Fruit fly (Drosophila melanogaster) whole organism, embryonic: Measurements from ENCODE around the gene AstA-R1.

Experiments used
- Ada2b ChIP-seq: fragments of 200-800 bp; sonication (Bioruptor generic); IDR thresholded peaks from 2 replicates; pipeline ENCODE4 v1.3.6; 2022; ENCODE audit warnings: missing biosample characterization, missing genetic modification characterization
- Adf1 ChIP-seq: fragments of 200-800 bp; sonication (Bioruptor generic); IDR thresholded peaks from 2 replicates; pipeline ENCODE4 v1.3.6; 2022; ENCODE audit warnings: missing biosample characterization, missing genetic modification characterization
- Aef1 ChIP-seq: fragments of 200-800 bp; sonication (Bioruptor generic); IDR thresholded peaks from 3 replicates; pipeline ENCODE4 v1.3.6; 2022; ENCODE audit warnings: missing biosample characterization, missing genetic modification characterization
- Atf3 ChIP-seq: fragments of 200-800 bp; sonication (Bioruptor generic); optimal IDR thresholded peaks from 3 replicates; lab custom pipeline; 2016; ENCODE audit warnings: missing biosample characterization, missing genetic modification characterization
- CG15269 ChIP-seq: fragments of 200-800 bp; sonication (Bioruptor generic); optimal IDR thresholded peaks from 2 replicates; lab custom pipeline; 2018; ENCODE audit warnings: missing biosample characterization, mild to moderate bottlenecking, missing genetic modification characterization, moderate library complexity
- CG2712 ChIP-seq: fragments of 200-800 bp; optimal IDR thresholded peaks from 3 replicates; lab custom pipeline; 2019; ENCODE audit warnings: missing biosample characterization, mild to moderate bottlenecking, missing genetic modification characterization, moderate library complexity
- CG2889 ChIP-seq: fragments of 200-800 bp; sonication (Bioruptor generic); IDR thresholded peaks from 3 replicates; pipeline ENCODE4 v1.3.6; 2022; ENCODE audit warnings: missing biosample characterization, missing genetic modification characterization
- CG3065 ChIP-seq: fragments of 200-800 bp; sonication (Bioruptor generic); optimal IDR thresholded peaks from 2 replicates; lab custom pipeline; 2016; ENCODE audit warnings: missing biosample characterization, missing genetic modification characterization
- CG34376 ChIP-seq: fragments of 200-800 bp; sonication (Bioruptor generic); optimal IDR thresholded peaks from 2 replicates; lab custom pipeline; 2018; ENCODE audit warnings: missing biosample characterization, mild to moderate bottlenecking, missing genetic modification characterization
- CG4328 ChIP-seq: fragments of 200-800 bp; sonication (Bioruptor generic); optimal IDR thresholded peaks from 3 replicates; lab custom pipeline; 2017; ENCODE audit warnings: missing biosample characterization, missing genetic modification reagents, missing genetic modification characterization
- D ChIP-seq, 2 experiments: fragments of 200-800 bp in 1 of 2; fragments of >200 bp in 1 of 2; sonication (Bioruptor generic) in 1 of 2; optimal IDR thresholded peaks; 2 replicates in 1 of 2; 3 replicates in 1 of 2; lab custom pipeline; 2017; ENCODE audit warnings: mild to moderate bottlenecking in 1 of 2, missing biosample characterization in 1 of 2, missing genetic modification characterization in 1 of 2, missing genetic modification reagents in 1 of 2
- D19A ChIP-seq: fragments of 200-800 bp; optimal IDR thresholded peaks from 3 replicates; lab custom pipeline; 2019; ENCODE audit warnings: missing biosample characterization, mild to moderate bottlenecking, missing genetic modification characterization, moderate library complexity
- Doc2 ChIP-seq: fragments of 200-800 bp; sonication (Bioruptor generic); IDR thresholded peaks from 2 replicates; pipeline ENCODE4 v1.3.6; 2022; ENCODE audit warnings: missing biosample characterization, missing genetic modification characterization
- Dp ChIP-seq: fragments of 200-800 bp; sonication (Bioruptor generic); optimal IDR thresholded peaks from 2 replicates; lab custom pipeline; 2018; ENCODE audit warnings: missing biosample characterization, mild to moderate bottlenecking, missing genetic modification characterization, moderate library complexity
- E2f2 ChIP-seq: fragments of 200-800 bp; sonication (Bioruptor generic); IDR thresholded peaks from 2 replicates; pipeline ENCODE4 v1.3.6; 2022; ENCODE audit warnings: missing biosample characterization, missing genetic modification characterization
- Fer2 ChIP-seq: fragments of 200-800 bp; sonication (Bioruptor generic); optimal IDR thresholded peaks from 2 replicates; lab custom pipeline; 2018; ENCODE audit warnings: missing biosample characterization, mild to moderate bottlenecking, missing genetic modification characterization, moderate library complexity
- Fer3 ChIP-seq: fragments of 200-800 bp; sonication (Bioruptor generic); optimal IDR thresholded peaks from 2 replicates; lab custom pipeline; 2018; ENCODE audit warnings: missing biosample characterization, mild to moderate bottlenecking, missing genetic modification characterization, moderate library complexity
- GATAe ChIP-seq: fragments of 200-800 bp; sonication (Bioruptor generic); conservative IDR thresholded peaks from 2 replicates; pipeline ENCODE4 v1.3.6; 2022; ENCODE audit warnings: missing biosample characterization, missing genetic modification characterization
- H2.0 ChIP-seq: fragments of 200-800 bp; sonication (Bioruptor generic); IDR thresholded peaks from 2 replicates; pipeline ENCODE4 v1.3.6; 2022; ENCODE audit warnings: missing biosample characterization, missing genetic modification characterization
- HmgD ChIP-seq: fragments of 200-800 bp; sonication (Bioruptor generic); optimal IDR thresholded peaks from 3 replicates; lab custom pipeline; 2016; ENCODE audit warnings: missing biosample characterization, missing genetic modification characterization
- Hmr ChIP-seq: fragments of 200-800 bp; sonication (Bioruptor generic); optimal IDR thresholded peaks from 3 replicates; lab custom pipeline; 2017; ENCODE audit warnings: mild to moderate bottlenecking, missing biosample characterization, missing genetic modification reagents, missing genetic modification characterization
- Hsf ChIP-seq: fragments of 200-800 bp; sonication (Bioruptor generic); optimal IDR thresholded peaks from 3 replicates; lab custom pipeline; 2016; ENCODE audit warnings: missing biosample characterization, missing genetic modification characterization
- Med ChIP-seq: fragments of 200-800 bp; sonication (Bioruptor generic); peaks from one replicate; lab custom pipeline; 2016; ENCODE audit warnings: missing biosample characterization, missing genetic modification characterization, mild to moderate bottlenecking, inconsistent platforms, moderate library complexity
- Meics ChIP-seq: fragments of 200-800 bp; sonication (Bioruptor generic); optimal IDR thresholded peaks from 2 replicates; lab custom pipeline; 2017; ENCODE audit warnings: missing biosample characterization, mild to moderate bottlenecking, missing genetic modification characterization
- NFAT ChIP-seq: fragments of 200-800 bp; sonication (Bioruptor generic); IDR thresholded peaks from 2 replicates; pipeline ENCODE4 v1.3.6; 2022; ENCODE audit warnings: missing biosample characterization, missing genetic modification characterization
- Nf-YB ChIP-seq: fragments of 200-800 bp; sonication (Bioruptor generic); optimal IDR thresholded peaks from 3 replicates; lab custom pipeline; 2019; ENCODE audit warnings: missing biosample characterization, mild to moderate bottlenecking, missing genetic modification characterization, moderate library complexity
- Sry-δ ChIP-seq: fragments of 200-800 bp; sonication (Bioruptor generic); optimal IDR thresholded peaks from 2 replicates; lab custom pipeline; 2016; ENCODE audit warnings: missing biosample characterization, missing genetic modification characterization
- bbx ChIP-seq: fragments of 200-800 bp; sonication (Bioruptor generic); IDR thresholded peaks from 2 replicates; pipeline ENCODE4 v1.3.6; 2022; ENCODE audit warnings: missing biosample characterization, missing genetic modification characterization; ENCODE audit not compliant: partially characterized antibody
- chinmo ChIP-seq: fragments of 200-800 bp; sonication (Bioruptor generic); IDR thresholded peaks from 4 replicates; pipeline ENCODE4 v1.3.6; 2022; ENCODE audit warnings: missing biosample characterization, missing genetic modification characterization; ENCODE audit not compliant: partially characterized antibody
- danr ChIP-seq: fragments of 200-800 bp; sonication (Bioruptor generic); IDR thresholded peaks from 2 replicates; pipeline ENCODE4 v1.3.6; 2022; ENCODE audit warnings: missing biosample characterization, missing genetic modification characterization
- dati ChIP-seq: fragments of 200-800 bp; sonication (Bioruptor generic); IDR thresholded peaks from 2 replicates; pipeline ENCODE4 v1.3.6; 2022; ENCODE audit warnings: missing biosample characterization, missing genetic modification characterization
- gro ChIP-seq: fragments of 200-800 bp; sonication (Bioruptor generic); optimal IDR thresholded peaks from 2 replicates; lab custom pipeline; 2016; ENCODE audit warnings: missing biosample characterization, missing genetic modification characterization
- hth ChIP-seq: fragments of >200 bp; optimal IDR thresholded peaks from 2 replicates; lab custom pipeline; 2017; ENCODE audit warnings: inconsistent platforms
- jigr1 ChIP-seq: fragments of 200-800 bp; sonication (Bioruptor generic); IDR thresholded peaks from 3 replicates; pipeline ENCODE4 v1.3.6; 2022; ENCODE audit warnings: missing biosample characterization, missing genetic modification characterization
- kay ChIP-seq: fragments of 200-800 bp; sonication (Bioruptor generic); optimal IDR thresholded peaks from 2 replicates; lab custom pipeline; 2016; ENCODE audit warnings: missing biosample characterization, missing genetic modification characterization
- lab ChIP-seq: fragments of 200-800 bp; sonication (Bioruptor generic); optimal IDR thresholded peaks from 3 replicates; lab custom pipeline; 2017; ENCODE audit warnings: missing biosample characterization, missing genetic modification characterization, mild to moderate bottlenecking, moderate library complexity, missing genetic modification reagents
- mam ChIP-seq: fragments of 200-800 bp; sonication (Bioruptor generic); optimal IDR thresholded peaks from 3 replicates; lab custom pipeline; 2016; ENCODE audit warnings: missing biosample characterization, missing genetic modification characterization
- mld ChIP-seq: fragments of 200-800 bp; sonication (Bioruptor generic); IDR thresholded peaks from 3 replicates; pipeline ENCODE4 v1.3.6; 2022; ENCODE audit warnings: missing biosample characterization, missing genetic modification characterization; ENCODE audit not compliant: partially characterized antibody
- nom ChIP-seq: fragments of 200-800 bp; sonication (Bioruptor generic); optimal IDR thresholded peaks from 2 replicates; lab custom pipeline; 2017; ENCODE audit warnings: missing biosample characterization, missing genetic modification characterization, mild to moderate bottlenecking, moderate library complexity, missing genetic modification reagents
- pfk ChIP-seq: fragments of 200-800 bp; sonication (Bioruptor generic); optimal IDR thresholded peaks from 2 replicates; lab custom pipeline; 2018; ENCODE audit warnings: missing biosample characterization, mild to moderate bottlenecking, missing genetic modification characterization, moderate library complexity
- prd ChIP-seq, 3 experiments: fragments of >200 bp in 2 of 3; fragments of 200-800 bp in 1 of 3; sonication (Bioruptor generic) in 1 of 3; optimal IDR thresholded peaks in 2 of 3; IDR thresholded peaks in 1 of 3; 2 replicates in 2 of 3; 3 replicates in 1 of 3; pipeline versions ENCODE4 v1.3.6 to Lab custom; 2017 to 2022; ENCODE audit warnings: missing biosample characterization in 1 of 3, missing genetic modification characterization in 1 of 3
- rib ChIP-seq: fragments of 200-800 bp; sonication (Bioruptor generic); IDR thresholded peaks from 2 replicates; pipeline ENCODE4 v1.3.6; 2022; ENCODE audit warnings: missing biosample characterization, missing genetic modification characterization
- sc ChIP-seq, 3 experiments: fragments of >200 bp in 2 of 3; fragments of 200-800 bp in 1 of 3; sonication (Bioruptor generic) in 1 of 3; optimal IDR thresholded peaks; 2 replicates in 2 of 3; 3 replicates in 1 of 3; lab custom pipeline; 2017; ENCODE audit warnings: mild to moderate bottlenecking in 1 of 3, missing biosample characterization in 1 of 3, missing genetic modification characterization in 1 of 3, missing genetic modification reagents in 1 of 3
- slp2 ChIP-seq: fragments of 200-800 bp; sonication (Bioruptor generic); optimal IDR thresholded peaks from 2 replicates; lab custom pipeline; 2016; ENCODE audit warnings: missing biosample characterization, missing genetic modification characterization
- tin ChIP-seq: fragments of 200-800 bp; sonication (Bioruptor generic); optimal IDR thresholded peaks from 3 replicates; lab custom pipeline; 2016; ENCODE audit warnings: missing biosample characterization, missing genetic modification characterization
- tio ChIP-seq: fragments of 200-800 bp; sonication (Bioruptor generic); optimal IDR thresholded peaks from 2 replicates; lab custom pipeline; 2017; ENCODE audit warnings: missing biosample characterization, missing genetic modification characterization, inconsistent platforms
- trem ChIP-seq: fragments of 200-800 bp; optimal IDR thresholded peaks from 3 replicates; lab custom pipeline; 2019; ENCODE audit warnings: missing biosample characterization, mild to moderate bottlenecking, missing genetic modification characterization, moderate library complexity
- unc-4 ChIP-seq: fragments of 200-800 bp; sonication (Bioruptor generic); IDR thresholded peaks from 2 replicates; pipeline ENCODE4 v1.3.6; 2022; ENCODE audit warnings: missing biosample characterization, missing genetic modification characterization; ENCODE audit not compliant: partially characterized antibody

The AstA-R1 gene

dm6 chrX:3695151-3695988 lies 121.0 kb downstream of the AstA-R1 start (continued):
- TF ChIP-seq Atf3 (GFP tag; lab: Kevin White, UChicago) (no peak), GATAe (no peak), prd (optimal IDR thresholded peaks at IDR 0.05; lab: Kevin White, UChicago) (no peak), prd (GFP tag; IDR thresholded peaks at IDR 0.05; lab: Robert Waterston, UW) (no peak), Adf1 (GFP tag; lab: Robert Waterston, UW) (peak; percentile 10; the same call in 1 of the 2 replicates), NFAT (no peak), mam (GFP tag; lab: Kevin White, UChicago) (no peak), chinmo (peak; percentile 85; the same call in 2 of the 4 replicates), CG3065 (GFP tag; lab: Kevin White, UChicago) (no peak), CG4328 (no peak), unc-4 (GFP tag; lab: Robert Waterston, UW) (no peak), Fer3 (tag; lab: Kevin White, UChicago) (no peak), slp2 (no peak), Med (peak; percentile 41), Fer2 (tag; lab: Kevin White, UChicago) (no peak), kay (GFP tag; lab: Kevin White, UChicago) (no peak), hth (no peak), Aef1 (GFP tag; lab: Robert Waterston, UW) (no peak), gro (GFP tag; lab: Kevin White, UChicago) (no peak), CG2712 (no peak), sc (optimal IDR thresholded peaks at IDR 0.05; lab: Kevin White, UChicago) (no peak), sc (GFP tag; optimal IDR thresholded peaks at IDR 0.05; lab: Kevin White, UChicago) (no peak), Sry-δ (GFP tag; lab: Kevin White, UChicago) (no peak), Nf-YB (no peak), CG15269 (tag; lab: Kevin White, UChicago) (no peak), dati (GFP tag; lab: Robert Waterston, UW) (no peak), jigr1 (GFP tag; lab: Robert Waterston, UW) (no peak), lab (no peak), danr (no peak), mld (GFP tag; lab: Robert Waterston, UW) (no peak), HmgD (GFP tag; lab: Kevin White, UChicago) (no peak), H2.0 (no peak), Dp (GFP tag; lab: Kevin White, UChicago) (no peak), Meics (GFP tag; lab: Kevin White, UChicago) (no peak), CG34376 (GFP tag; lab: Kevin White, UChicago) (peak; percentile 34), E2f2 (GFP tag; lab: Robert Waterston, UW) (no peak), Hmr (GFP tag; lab: Kevin White, UChicago) (peak; percentile 24), CG2889 (GFP tag; lab: Robert Waterston, UW) (no peak), trem (tag; lab: Kevin White, UChicago) (no peak), D (optimal IDR thresholded peaks at IDR 0.05; lab: Kevin White, UChicago) (no peak), D (GFP tag; optimal IDR thresholded peaks at IDR 0.05; lab: Kevin White, UChicago) (no peak), Ada2b (no peak), pfk (GFP tag; lab: Kevin White, UChicago) (no peak), Doc2 (GFP tag; lab: Robert Waterston, UW) (no peak), Hsf (GFP tag; lab: Kevin White, UChicago) (no peak), D19A (tag; lab: Kevin White, UChicago) (no peak), nom (GFP tag; lab: Kevin White, UChicago) (peak; percentile 96), tin (GFP tag; lab: Kevin White, UChicago) (no peak), bbx (GFP tag; lab: Robert Waterston, UW) (no peak), rib (GFP tag; lab: Robert Waterston, UW) (no peak), tio (GFP tag; lab: Kevin White, UChicago) (no peak)
